Worm (Caenorhabditis elegans) whole organism, L4 larva: ENCODE measurements around the gene cccp-1.

Experiments
- D1046.2 ChIP-seq: fragments of 200-800 bp; sonication (Bioruptor generic); IDR thresholded peaks from 2 replicates; pipeline ENCODE4 v1.3.6; 2022; ENCODE audit warnings: missing genetic modification characterization, missing compliant biosample characterization
- F10B5.3 ChIP-seq: sonication (generic microtip); optimal IDR thresholded peaks from 2 replicates; lab custom pipeline; 2016; ENCODE audit warnings: mild to moderate bottlenecking, missing genetic modification characterization, missing compliant biosample characterization
- F37D6.2 ChIP-seq: sonication (generic microtip); optimal IDR thresholded peaks from 2 replicates; lab custom pipeline; 2016; ENCODE audit warnings: mild to moderate bottlenecking, missing genetic modification characterization, missing compliant biosample characterization
- F44E2.7 ChIP-seq: fragments of 200-800 bp; sonication (Bioruptor generic); IDR thresholded peaks from 2 replicates; pipeline ENCODE4 v2.1.2; 2022; ENCODE audit warnings: missing genetic modification characterization, missing compliant biosample characterization
- T20F7.1 ChIP-seq: fragments of 200-800 bp; sonication (Bioruptor generic); optimal IDR thresholded peaks from 2 replicates; lab custom pipeline; 2018; ENCODE audit warnings: mild to moderate bottlenecking, missing genetic modification characterization, missing compliant biosample characterization
- Y48G9A.11 ChIP-seq: fragments of 200-800 bp; sonication (Bioruptor generic); IDR thresholded peaks from 2 replicates; pipeline ENCODE4 v1.3.6; 2022; ENCODE audit warnings: missing genetic modification reagents, missing genetic modification characterization, missing compliant biosample characterization
- Y5F2A.4 ChIP-seq: fragments of 200-800 bp; sonication (Bioruptor generic); optimal IDR thresholded peaks from 2 replicates; lab custom pipeline; 2018; ENCODE audit warnings: mild to moderate bottlenecking, missing genetic modification characterization, missing compliant biosample characterization
- ZK337.2 ChIP-seq: fragments of 200-800 bp; sonication (Bioruptor generic); IDR thresholded peaks from 2 replicates; pipeline ENCODE4 v1.3.6; 2022; ENCODE audit warnings: missing genetic modification reagents, missing genetic modification characterization, missing compliant biosample characterization
- ama-1 ChIP-seq: fragments of 150-350 bp; optimal IDR thresholded peaks from 2 replicates; lab custom pipeline; 2014; ENCODE audit warnings: inconsistent platforms, mixed read lengths
- ceh-28 ChIP-seq: fragments of 150-350 bp; optimal IDR thresholded peaks from 2 replicates; lab custom pipeline; 2014; ENCODE audit warnings: missing biosample characterization, missing genetic modification reagents, missing genetic modification characterization
- ceh-82 ChIP-seq: sonication (generic microtip); optimal IDR thresholded peaks from 2 replicates; lab custom pipeline; 2017; ENCODE audit warnings: missing biosample characterization, missing genetic modification characterization
- cey-2 ChIP-seq: sonication (generic microtip); optimal IDR thresholded peaks from 3 replicates; lab custom pipeline; 2017; ENCODE audit warnings: missing genetic modification characterization, mild to moderate bottlenecking, missing compliant biosample characterization, antibody characterized with exemption, borderline replicate concordance; ENCODE audit not compliant: insufficient read depth
- daf-12 ChIP-seq: fragments of 150-350 bp; optimal IDR thresholded peaks from 2 replicates; lab custom pipeline; 2014; ENCODE audit warnings: missing biosample characterization, missing genetic modification reagents, missing genetic modification characterization
- daf-16 ChIP-seq, 3 experiments: sonication (generic microtip); optimal IDR thresholded peaks; 2 replicates each; lab custom pipeline; 2016 to 2017; ENCODE audit warnings: missing genetic modification characterization in 3 of 3, missing genetic modification reagents in 3 of 3, mild to moderate bottlenecking in 2 of 3, missing compliant biosample characterization in 2 of 3, missing biosample characterization in 1 of 3, moderate library complexity in 1 of 3
- daf-19 ChIP-seq: fragments of 200-800 bp; sonication (Bioruptor generic); conservative IDR thresholded peaks from 2 replicates; pipeline ENCODE4 v1.3.6; 2022; ENCODE audit warnings: missing genetic modification characterization, missing compliant biosample characterization
- dmd-6 ChIP-seq: fragments of 200-800 bp; sonication (Bioruptor generic); IDR thresholded peaks from 2 replicates; pipeline ENCODE4 v1.3.6; 2022; ENCODE audit warnings: missing genetic modification reagents, missing genetic modification characterization, missing compliant biosample characterization
- dpl-1 ChIP-seq: fragments of 150-350 bp; optimal IDR thresholded peaks from 2 replicates; lab custom pipeline; 2014; ENCODE audit warnings: missing biosample characterization, missing genetic modification reagents, missing genetic modification characterization
- dve-1 ChIP-seq: sonication (generic microtip); optimal IDR thresholded peaks from 2 replicates; lab custom pipeline; 2017; ENCODE audit warnings: antibody characterized with exemption, mild to moderate bottlenecking, missing genetic modification characterization, missing compliant biosample characterization; ENCODE audit not compliant: insufficient read depth
- egl-27 ChIP-seq: sonication (generic microtip); optimal IDR thresholded peaks from 3 replicates; lab custom pipeline; 2017; ENCODE audit warnings: missing biosample characterization, missing genetic modification reagents, missing genetic modification characterization
- hif-1 ChIP-seq, 2 experiments: sonication (generic microtip); optimal IDR thresholded peaks; 2 replicates each; lab custom pipeline; 2016 to 2017; ENCODE audit warnings: missing compliant biosample characterization in 2 of 2, missing genetic modification characterization in 2 of 2, missing genetic modification reagents in 2 of 2, missing genotype in 2 of 2, mild to moderate bottlenecking in 1 of 2
- hlh-11 ChIP-seq: fragments of 200-800 bp; sonication (Bioruptor generic); optimal IDR thresholded peaks from 2 replicates; lab custom pipeline; 2018; ENCODE audit warnings: mild to moderate bottlenecking, missing genetic modification characterization, missing compliant biosample characterization
- hlh-30 ChIP-seq: sonication (generic microtip); optimal IDR thresholded peaks from 2 replicates; lab custom pipeline; 2017; ENCODE audit warnings: antibody characterized with exemption, mild to moderate bottlenecking, missing genetic modification characterization, missing compliant biosample characterization; ENCODE audit not compliant: insufficient read depth
- hmg-1.1 ChIP-seq: fragments of 200-800 bp; sonication (Bioruptor generic); IDR thresholded peaks from 2 replicates; pipeline ENCODE4 v1.3.6; 2022; ENCODE audit warnings: missing genetic modification reagents, missing genetic modification characterization, missing compliant biosample characterization
- lim-7 ChIP-seq: fragments of 200-800 bp; sonication (Bioruptor generic); IDR thresholded peaks from 2 replicates; pipeline ENCODE4 v1.3.6; 2022; ENCODE audit warnings: missing genetic modification characterization, missing compliant biosample characterization
- lir-3 ChIP-seq: sonication (generic microtip); optimal IDR thresholded peaks from 2 replicates; lab custom pipeline; 2016; ENCODE audit warnings: mild to moderate bottlenecking, missing genetic modification characterization, missing compliant biosample characterization
- lsy-2 ChIP-seq, 2 experiments: fragments of 150-350 bp in 1 of 2; sonication (generic microtip) in 1 of 2; optimal IDR thresholded peaks; 2 replicates each; lab custom pipeline; 2014 to 2017; ENCODE audit warnings: missing biosample characterization in 2 of 2, missing genetic modification characterization in 2 of 2
- mdl-1 ChIP-seq, 2 experiments: fragments of 150-350 bp in 1 of 2; sonication (generic microtip) in 1 of 2; optimal IDR thresholded peaks; 2 replicates each; lab custom pipeline; 2014 to 2017; ENCODE audit warnings: missing biosample characterization in 2 of 2, missing genetic modification characterization in 2 of 2
- nhr-10 ChIP-seq: fragments of 150-350 bp; optimal IDR thresholded peaks from 2 replicates; lab custom pipeline; 2014; ENCODE audit warnings: missing biosample characterization, missing genetic modification characterization
- nhr-102 ChIP-seq: sonication (generic microtip); optimal IDR thresholded peaks from 2 replicates; lab custom pipeline; 2016; ENCODE audit warnings: mild to moderate bottlenecking, missing genetic modification characterization, moderate library complexity, missing compliant biosample characterization
- nhr-11 ChIP-seq: fragments of 150-350 bp; optimal IDR thresholded peaks from 2 replicates; lab custom pipeline; 2014; ENCODE audit warnings: missing biosample characterization, missing genetic modification characterization
- nhr-237 ChIP-seq: sonication (generic microtip); optimal IDR thresholded peaks from 2 replicates; lab custom pipeline; 2017; ENCODE audit warnings: missing biosample characterization, missing genetic modification characterization
- nhr-48 ChIP-seq: sonication (generic microtip); optimal IDR thresholded peaks from 2 replicates; lab custom pipeline; 2016; ENCODE audit warnings: mild to moderate bottlenecking, missing genetic modification characterization, missing compliant biosample characterization
- nhr-6 ChIP-seq: fragments of 150-350 bp; optimal IDR thresholded peaks from 2 replicates; lab custom pipeline; 2014; ENCODE audit warnings: missing biosample characterization, missing genetic modification characterization
- nhr-76 ChIP-seq: fragments of 150-350 bp; optimal IDR thresholded peaks from 2 replicates; lab custom pipeline; 2014; ENCODE audit warnings: missing biosample characterization, missing genetic modification characterization
- nhr-77 ChIP-seq: fragments of 150-350 bp; optimal IDR thresholded peaks from 2 replicates; lab custom pipeline; 2014; ENCODE audit warnings: missing biosample characterization, missing genetic modification characterization
- pha-4 ChIP-seq, 2 experiments: fragments of 150-350 bp in 1 of 2; fragments of 200-800 bp in 1 of 2; sonication (Bioruptor generic) in 1 of 2; IDR thresholded peaks in 1 of 2; optimal IDR thresholded peaks in 1 of 2; 2 replicates each; pipeline versions ENCODE4 v1.3.6 to Lab custom; 2014 to 2022; ENCODE audit warnings: missing genetic modification characterization in 2 of 2, missing genetic modification reagents in 2 of 2, missing biosample characterization in 1 of 2, missing compliant biosample characterization in 1 of 2
- php-3 ChIP-seq: fragments of 200-800 bp; sonication (Bioruptor generic); IDR thresholded peaks from 2 replicates; pipeline ENCODE4 v1.3.6; 2022; ENCODE audit warnings: missing genetic modification reagents, missing genetic modification characterization, missing compliant biosample characterization
- pqm-1 ChIP-seq: sonication (generic microtip); optimal IDR thresholded peaks from 2 replicates; lab custom pipeline; 2017; ENCODE audit warnings: missing biosample characterization, missing genetic modification characterization
- rbr-2 ChIP-seq: sonication (generic microtip); optimal IDR thresholded peaks from 2 replicates; lab custom pipeline; 2016; ENCODE audit warnings: missing genotype, missing genetic modification characterization, missing compliant biosample characterization
- saeg-2 ChIP-seq: fragments of 200-800 bp; sonication (Bioruptor generic); IDR thresholded peaks from 2 replicates; pipeline ENCODE4 v1.3.6; 2022; ENCODE audit warnings: missing genetic modification reagents, missing genetic modification characterization, missing compliant biosample characterization
- tra-1 ChIP-seq: fragments of 200-800 bp; sonication (Bioruptor generic); IDR thresholded peaks from 2 replicates; pipeline ENCODE4 v1.3.6; 2022; ENCODE audit warnings: missing genetic modification reagents, missing genetic modification characterization, missing compliant biosample characterization
- unc-130 ChIP-seq: sonication (generic microtip); optimal IDR thresholded peaks from 2 replicates; lab custom pipeline; 2016; ENCODE audit warnings: missing genetic modification reagents, missing genetic modification characterization, missing compliant biosample characterization
- zip-2 ChIP-seq: fragments of 150-350 bp; optimal IDR thresholded peaks from 2 replicates; lab custom pipeline; 2014; ENCODE audit warnings: missing biosample characterization, missing genetic modification characterization

The cccp-1 gene

DNA sequence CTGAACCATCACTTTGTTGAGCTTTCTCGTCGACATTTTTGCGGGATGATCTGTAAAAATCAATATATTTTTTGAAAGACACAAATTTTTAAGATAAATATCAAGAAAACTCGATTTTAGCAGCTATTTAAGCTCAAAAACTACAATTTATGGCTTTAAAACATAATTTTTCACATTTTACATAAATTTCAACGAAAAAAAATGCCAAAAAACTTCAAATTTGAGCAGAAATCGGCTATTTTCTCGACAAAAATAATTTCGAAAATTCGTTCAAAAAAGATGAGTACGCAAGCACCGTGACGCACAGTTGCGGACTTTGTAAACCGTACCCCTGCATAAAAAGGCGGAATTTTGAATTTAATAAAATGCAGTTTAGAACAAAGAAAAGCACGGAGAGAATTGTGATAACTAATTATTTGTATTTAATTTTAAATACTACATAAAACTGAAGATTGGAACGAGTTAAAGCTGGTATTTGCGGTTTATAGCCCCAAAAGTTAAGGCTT lies 43.0 kb upstream of the cccp-1 start, which contains the start of gene snr-6 (continued):
- no peak for TF ChIP-seq lir-3 (tag; lab: Kevin White, UChicago)
- no peak for TF ChIP-seq nhr-237 (tag; lab: Kevin White, UChicago)
- no peak for TF ChIP-seq D1046.2
- TF ChIP-seq tra-1 (GFP tag; lab: Robert Waterston, UW), result no peak
- peak; percentile 10 for TF ChIP-seq F37D6.2
- 0 out of 2 replicates have a peak, but pooled peaks have one; percentile 15 for TF ChIP-seq pha-4 (GFP tag; IDR thresholded peaks at IDR 0.05; lab: Robert Waterston, UW)
- peak; percentile 15 for TF ChIP-seq pha-4 (tag; optimal IDR thresholded peaks at IDR 0.05; lab: Kevin White, UChicago)
- no peak for TF ChIP-seq ama-1 (lab: Kevin White, UChicago)
- TF ChIP-seq saeg-2, result no peak
- TF ChIP-seq cey-2 (tag; lab: Kevin White, UChicago), result no peak
- TF ChIP-seq Y5F2A.4 (GFP tag; lab: Kevin White, UChicago), result no peak
- no peak for TF ChIP-seq php-3 (GFP tag; lab: Robert Waterston, UW)
- TF ChIP-seq daf-12 (tag; lab: Kevin White, UChicago), result no peak
- no peak for TF ChIP-seq mdl-1 (tag; optimal IDR thresholded peaks at IDR 0.05; lab: Kevin White, UChicago)
- no peak for TF ChIP-seq nhr-76 (tag; lab: Kevin White, UChicago)
- TF ChIP-seq hlh-30 (tag; lab: Kevin White, UChicago), result peak; percentile 59
- TF ChIP-seq nhr-48, result no peak
- TF ChIP-seq nhr-6 (tag; lab: Kevin White, UChicago), result peak; percentile 69
- peak; percentile 97 for TF ChIP-seq dpl-1 (GFP tag; lab: Kevin White, UChicago)
- no peak for TF ChIP-seq ceh-82 (tag; lab: Kevin White, UChicago)
- TF ChIP-seq nhr-11, result peak; percentile 46
- no peak for TF ChIP-seq egl-27 (tag; lab: Kevin White, UChicago)
- no peak for TF ChIP-seq zip-2 (tag; lab: Kevin White, UChicago)
- TF ChIP-seq ceh-28, result no peak
- peak; percentile 60 for TF ChIP-seq nhr-77 (tag; lab: Kevin White, UChicago)
- peak; percentile 22 for TF ChIP-seq dve-1 (tag; lab: Kevin White, UChicago)
- TF ChIP-seq unc-130 (GFP tag; lab: Kevin White, UChicago), result peak; percentile 40
- no peak for TF ChIP-seq F10B5.3
- no peak for TF ChIP-seq nhr-102 (tag; lab: Kevin White, UChicago)
- TF ChIP-seq Y48G9A.11, result no peak
- TF ChIP-seq T20F7.1 (GFP tag; lab: Kevin White, UChicago), result no peak
- peak; percentile 91 to 99 for TF ChIP-seq lsy-2 (tag; optimal IDR thresholded peaks at IDR 0.05; lab: Kevin White, UChicago)
- no peak for TF ChIP-seq ZK337.2 (GFP tag; lab: Robert Waterston, UW)
- peak in 1 of 2 experiments; percentile 33 for TF ChIP-seq hif-1 (tag; optimal IDR thresholded peaks at IDR 0.05; lab: Kevin White, UChicago)
- no peak for TF ChIP-seq F44E2.7 (GFP tag; lab: Robert Waterston, UW)
- no peak for TF ChIP-seq daf-19 (GFP tag; lab: Robert Waterston, UW)

DNA sequence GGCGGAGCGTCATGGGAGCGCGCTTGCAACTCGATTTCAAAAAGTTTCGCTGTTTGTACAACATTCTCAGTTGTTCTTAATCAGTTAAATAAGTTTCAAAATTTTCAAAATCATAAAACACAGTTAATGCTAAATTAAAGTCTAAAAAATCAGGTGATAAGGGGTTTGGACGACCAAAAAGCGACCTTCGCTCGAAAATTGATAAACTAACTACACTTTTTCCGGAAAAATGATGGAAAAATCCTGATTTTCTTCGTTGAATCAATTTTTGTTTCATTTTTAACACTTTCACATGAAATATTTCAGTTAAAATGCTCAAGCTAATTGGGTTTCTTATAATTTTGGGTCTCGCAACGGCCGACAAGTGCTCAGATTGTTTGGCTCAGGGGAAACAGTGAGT lies 42.5 kb upstream of the cccp-1 start, which contains the start of gene Y49E10.16:
Gene Y49E10.16 (plus strand): TSS at position 301 of the 400 bp plus-strand sequence.
- TF ChIP-seq daf-16 (GFP tag; optimal IDR thresholded peaks at IDR 0.05; lab: Kevin White, UChicago) (no peak), daf-16 (tag; optimal IDR thresholded peaks at IDR 0.05; lab: Kevin White, UChicago) (peak; percentile 17), pqm-1 (peak; percentile 32), ama-1 (lab: Kevin White, UChicago) (no peak)

DNA sequence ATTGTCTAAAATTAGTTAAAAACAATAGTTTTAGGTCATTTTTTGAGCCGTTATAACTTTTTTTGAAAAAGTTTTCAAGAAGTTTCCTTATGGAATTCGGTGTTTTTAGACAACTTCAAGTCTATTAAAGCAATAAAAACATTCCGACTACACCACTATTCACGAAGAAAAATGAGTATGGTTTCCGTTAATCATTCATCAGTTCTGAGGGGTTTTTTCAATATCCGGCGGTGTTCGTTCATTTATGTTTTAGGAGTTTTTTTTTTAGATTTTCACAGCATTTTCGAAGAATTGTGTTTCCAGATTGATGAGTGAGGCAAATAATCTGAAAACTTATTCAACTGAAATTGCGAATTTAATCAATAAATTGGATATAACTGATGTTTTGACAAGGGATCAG lies 38.6 kb upstream of the cccp-1 start, which contains the start of gene Y49E10.27:
Gene Y49E10.27 (plus strand): TSS at position 301 of the 400 bp plus-strand sequence.
- TF ChIP-seq nhr-6 (tag; lab: Kevin White, UChicago), result no peak
- TF ChIP-seq dmd-6 (GFP tag; lab: Robert Waterston, UW), result no peak
- TF ChIP-seq zip-2 (tag; lab: Kevin White, UChicago), result no peak
- TF ChIP-seq daf-12 (tag; lab: Kevin White, UChicago), result no peak
- no peak for TF ChIP-seq nhr-10 (tag; lab: Kevin White, UChicago)
- no peak for TF ChIP-seq lim-7 (GFP tag; lab: Robert Waterston, UW)
- no peak for TF ChIP-seq hlh-11 (tag; lab: Kevin White, UChicago)
- no peak for TF ChIP-seq rbr-2 (tag; lab: Kevin White, UChicago)
- TF ChIP-seq hmg-1.1 (GFP tag; lab: Robert Waterston, UW), result no peak
